Fruit fly (Drosophila melanogaster): Measurements from ENCODE around the gene Tak1.

Gene Tak1

DNA sequence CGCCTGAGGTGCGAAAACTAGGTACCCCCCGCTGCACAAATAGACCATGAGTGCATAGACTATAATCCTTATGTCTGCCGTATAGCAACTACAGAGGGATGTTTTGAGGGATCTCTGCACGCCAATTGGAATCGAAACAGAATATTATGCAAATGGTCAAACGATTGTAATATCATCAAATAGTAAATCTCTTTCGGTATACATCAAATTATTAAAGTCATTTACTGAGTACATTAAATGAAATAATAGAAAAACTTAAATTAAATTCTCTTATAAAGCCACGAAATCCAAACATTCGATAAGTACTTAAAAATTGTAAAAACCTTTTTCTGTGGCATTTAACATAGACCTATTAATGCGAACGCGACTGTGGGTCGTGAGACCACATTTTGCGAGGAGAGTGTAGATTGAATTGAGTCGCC lies 36.0 kb downstream of the Tak1 start (continued):
- TF ChIP-seq Hr78 (GFP tag; optimal IDR thresholded peaks at IDR 0.05) (peak in 1 of 2 experiments; percentile 47), CG7839 (tag; optimal IDR thresholded peaks at IDR 0.05) (peak; percentile 76), CG17829 (tag; optimal IDR thresholded peaks at IDR 0.05) (peak; percentile 51), CG30403 (GFP tag; optimal IDR thresholded peaks at IDR 0.05) (peak; percentile 71), CG7271 (tag; optimal IDR thresholded peaks at IDR 0.05) (no peak), CG31441 (GFP tag; IDR thresholded peaks at IDR 0.05) (peak; percentile 69), Xbp1 (GFP tag; optimal IDR thresholded peaks at IDR 0.05) (peak; percentile 38), CG15073 (GFP tag; optimal IDR thresholded peaks at IDR 0.05) (peak; percentile 28), sr (GFP tag; IDR thresholded peaks at IDR 0.05) (no peak), Fer2 (tag; optimal IDR thresholded peaks at IDR 0.05) (no peak), sens (GFP tag) (peak; percentile 80), Atf3 (GFP tag; optimal IDR thresholded peaks at IDR 0.05) (no peak), chif (GFP tag; optimal IDR thresholded peaks at IDR 0.05) (peak; percentile 16 to 32), CG15269 (tag; optimal IDR thresholded peaks at IDR 0.05) (peak; percentile 59), CG5180 (GFP tag; optimal IDR thresholded peaks at IDR 0.05) (peak; percentile 58), Chrac-16 (GFP tag; optimal IDR thresholded peaks at IDR 0.05) (peak; percentile 26), Mes4 (GFP tag; optimal IDR thresholded peaks at IDR 0.05) (no peak), odd (GFP tag; optimal IDR thresholded peaks at IDR 0.05) (peak; percentile 42), C15 (GFP tag; IDR thresholded peaks at IDR 0.05) (no peak), CG10274 (GFP tag; optimal IDR thresholded peaks at IDR 0.05) (peak; percentile 46), ranshi (GFP tag; IDR thresholded peaks at IDR 0.05) (no peak), ato (GFP tag; IDR thresholded peaks at IDR 0.05; ENCODE audit: partially characterized antibody) (no peak), CG9609 (GFP tag; optimal IDR thresholded peaks at IDR 0.05) (peak; percentile 26), gcm2 (GFP tag; optimal IDR thresholded peaks at IDR 0.05) (no peak), Rfx (GFP tag; IDR thresholded peaks at IDR 0.05) (peak; percentile 27; the same call in 1 of the 2 replicates), CG6254 (GFP tag; optimal IDR thresholded peaks at IDR 0.05) (peak; percentile 69), CG6791 (GFP tag; IDR thresholded peaks at IDR 0.05; ENCODE audit: partially characterized antibody) (no peak), CG9215 (GFP tag; IDR thresholded peaks at IDR 0.05) (peak; percentile 21; the same call in 1 of the 2 replicates), dati (GFP tag; IDR thresholded peaks at IDR 0.05) (no peak), CG11695 (GFP tag; IDR thresholded peaks at IDR 0.05) (peak; percentile 48; the same call in 1 of the 3 replicates), Ets97D (GFP tag; optimal IDR thresholded peaks at IDR 0.05) (no peak), CG11456 (GFP tag; IDR thresholded peaks at IDR 0.05) (no peak), sd (tag; optimal IDR thresholded peaks at IDR 0.05) (no peak), Ada2b (GFP tag; IDR thresholded peaks at IDR 0.05) (no peak), Lim3 (GFP tag; IDR thresholded peaks at IDR 0.05) (no peak), cad (GFP tag; optimal IDR thresholded peaks at IDR 0.05) (no peak), CG13894 (tag; optimal IDR thresholded peaks at IDR 0.05) (no peak), Nf-YA (GFP tag; IDR thresholded peaks at IDR 0.05) (no peak), unc-4 (GFP tag; IDR thresholded peaks at IDR 0.05; ENCODE audit: partially characterized antibody) (no peak), CG6272 (GFP tag; IDR thresholded peaks at IDR 0.05) (no peak), CG1647 (GFP tag; optimal IDR thresholded peaks at IDR 0.05) (peak; percentile 27), ab (GFP tag; optimal IDR thresholded peaks at IDR 0.05) (no peak), nmo (GFP tag; optimal IDR thresholded peaks at IDR 0.05) (peak; percentile 75), Usf (GFP tag; optimal IDR thresholded peaks at IDR 0.05) (peak; percentile 56), tup (GFP tag; optimal IDR thresholded peaks at IDR 0.05) (no peak), B-H1 (GFP tag; IDR thresholded peaks at IDR 0.05) (no peak), gt (GFP tag; IDR thresholded peaks at IDR 0.05) (no peak), Bteb2 (GFP tag; optimal IDR thresholded peaks at IDR 0.05) (peak; percentile 20), CG10565 (GFP tag; optimal IDR thresholded peaks at IDR 0.05) (no peak), CG4820 (GFP tag; optimal IDR thresholded peaks at IDR 0.05) (peak; percentile 36), CG2202 (tag; optimal IDR thresholded peaks at IDR 0.05) (peak; percentile 33), sens-2 (GFP tag; IDR thresholded peaks at IDR 0.05) (no peak)
